Worm (Caenorhabditis elegans) whole organism, L1 larva: Measurements from ENCODE around the gene srh-30.

Experiments used
- ceh-82 ChIP-seq, 3 experiments: fragments of 150-350 bp in 1 of 3; sonication (generic microtip) in 2 of 3; optimal IDR thresholded peaks; 2 replicates each; lab custom pipeline; 2014 to 2017; ENCODE audit warnings: missing biosample characterization in 3 of 3, missing genetic modification characterization in 3 of 3
- dpl-1 ChIP-seq, 3 experiments: fragments of 150-350 bp in 2 of 3; sonication (generic microtip) in 1 of 3; optimal IDR thresholded peaks; 2 replicates each; lab custom pipeline; 2014 to 2017; ENCODE audit warnings: missing biosample characterization in 3 of 3, missing genetic modification characterization in 3 of 3, missing genetic modification reagents in 3 of 3
- fos-1 ChIP-seq: fragments of 150-350 bp; optimal IDR thresholded peaks from 2 replicates; lab custom pipeline; 2014; ENCODE audit warnings: missing biosample characterization, missing genetic modification characterization
- isw-1 ChIP-seq: fragments of 200-800 bp; sonication (Bioruptor generic); IDR thresholded peaks from 2 replicates; pipeline ENCODE4 v1.3.6; 2022; ENCODE audit warnings: missing genetic modification characterization, missing compliant biosample characterization
- lin-13 ChIP-seq: fragments of 150-350 bp; optimal IDR thresholded peaks from 2 replicates; lab custom pipeline; 2014; ENCODE audit warnings: missing biosample characterization, missing genetic modification reagents, missing genetic modification characterization
- lin-14 ChIP-seq: fragments of 200-800 bp; sonication (Bioruptor generic); optimal IDR thresholded peaks from 2 replicates; lab custom pipeline; 2018; ENCODE audit warnings: mild to moderate bottlenecking, missing genetic modification characterization, moderate library complexity, missing compliant biosample characterization
- lin-15B ChIP-seq: fragments of 150-350 bp; sonication (generic microtip); optimal IDR thresholded peaks from 3 replicates; lab custom pipeline; 2014; ENCODE audit warnings: missing biosample characterization, missing genetic modification characterization
- lin-35 ChIP-seq, 2 experiments: fragments of 150-350 bp; optimal IDR thresholded peaks; 2 replicates each; lab custom pipeline; 2014; ENCODE audit warnings: missing biosample characterization in 2 of 2, missing genetic modification characterization in 2 of 2, missing genetic modification reagents in 2 of 2
- nhr-76 ChIP-seq: sonication (generic microtip); optimal IDR thresholded peaks from 2 replicates; lab custom pipeline; 2017; ENCODE audit warnings: missing biosample characterization, missing genetic modification characterization
- skn-1 ChIP-seq: fragments of 150-350 bp; optimal IDR thresholded peaks from 2 replicates; lab custom pipeline; 2014; ENCODE audit warnings: missing biosample characterization, missing genetic modification characterization
- tbx-2 ChIP-seq: sonication (generic microtip); optimal IDR thresholded peaks from 2 replicates; lab custom pipeline; 2016; ENCODE audit warnings: missing genetic modification characterization, missing compliant biosample characterization
- unc-30 ChIP-seq: sonication (generic microtip); optimal IDR thresholded peaks from 2 replicates; lab custom pipeline; 2017; ENCODE audit warnings: missing biosample characterization, missing genetic modification characterization

ce11 chrV:6783044-6783625 is 11.6 kb upstream of the srh-30 start:
- TF ChIP-seq lin-14 (GFP tag; lab: Kevin White, UChicago) (no peak), fos-1 (no peak), skn-1 (no peak), dpl-1 (GFP tag; optimal IDR thresholded peaks at IDR 0.05; lab: Kevin White, UChicago) (no peak), lin-35 (GFP tag; optimal IDR thresholded peaks at IDR 0.05; lab: Kevin White, UChicago) (no peak), nhr-76 (tag; lab: Kevin White, UChicago) (no peak), lin-15B (tag; lab: Kevin White, UChicago) (no peak), ceh-82 (tag; optimal IDR thresholded peaks at IDR 0.05; lab: Kevin White, UChicago) (no peak), tbx-2 (no peak), lin-13 (no peak), unc-30 (tag; lab: Kevin White, UChicago) (no peak), isw-1 (GFP tag; lab: Robert Waterston, UW) (no peak)
